Worm (Caenorhabditis elegans) whole organism, late embryonic: ENCODE results near the gene D1005.5.

Source experiments
- ama-1 ChIP-seq: fragments of 150-350 bp; optimal IDR thresholded peaks from 2 replicates; lab custom pipeline; 2014
- ets-4 ChIP-seq: sonication (generic microtip); optimal IDR thresholded peaks from 2 replicates; lab custom pipeline; 2016; ENCODE audit warnings: missing genetic modification characterization, missing compliant biosample characterization
- hlh-13 ChIP-seq: fragments of 200-800 bp; sonication (Bioruptor generic); optimal IDR thresholded peaks from 2 replicates; lab custom pipeline; 2018; ENCODE audit warnings: mild to moderate bottlenecking, missing genetic modification characterization, missing compliant biosample characterization
- nfya-1 ChIP-seq: sonication (generic microtip); optimal IDR thresholded peaks from 2 replicates; lab custom pipeline; 2017; ENCODE audit warnings: missing genetic modification characterization, mild to moderate bottlenecking, missing compliant biosample characterization, antibody characterized with exemption, moderate library complexity
- pha-4 ChIP-seq: fragments of 150-350 bp; optimal IDR thresholded peaks from 2 replicates; lab custom pipeline; 2018; ENCODE audit warnings: missing biosample characterization, missing genetic modification reagents, missing genetic modification characterization
- rnt-1 ChIP-seq: sonication (generic microtip); optimal IDR thresholded peaks from 2 replicates; lab custom pipeline; 2016; ENCODE audit warnings: missing genetic modification characterization, missing compliant biosample characterization

- TF ChIP-seq rnt-1 (tag; lab: Kevin White, UChicago) (no peak), ama-1 (lab: Kevin White, UChicago) (no peak), hlh-13 (GFP tag; lab: Kevin White, UChicago) (no peak), ets-4 (tag; lab: Kevin White, UChicago) (no peak), pha-4 (tag; lab: Kevin White, UChicago) (no peak), nfya-1 (tag; lab: Kevin White, UChicago) (no peak)
Observed at ce11 chrX:1468057-1468456, 4.7 kb downstream of the D1005.5 start.
